Fruit fly (Drosophila melanogaster): ENCODE results near the gene Syx13.

Syx13 gene

dm6 chr3L:13011511-13011910 lies 32.7 kb upstream of the Syx13 start, which contains the start of gene Cul6:
Cul6 (minus strand) TSS chr3L:13011685.
- TF ChIP-seq sv (GFP tag; optimal IDR thresholded peaks at IDR 0.05) (no peak), ey (GFP tag; optimal IDR thresholded peaks at IDR 0.05) (no peak), Mio (GFP tag; optimal IDR thresholded peaks at IDR 0.05) (no peak), OdsH (GFP tag; optimal IDR thresholded peaks at IDR 0.05) (no peak), Rel (GFP tag; optimal IDR thresholded peaks at IDR 0.05) (no peak), Rel (tag; optimal IDR thresholded peaks at IDR 0.05) (peak; percentile 87), brk (GFP tag; optimal IDR thresholded peaks at IDR 0.05) (peak; percentile 6), h (GFP tag; optimal IDR thresholded peaks at IDR 0.05) (no peak), GATAd (GFP tag; optimal IDR thresholded peaks at IDR 0.05) (no peak), dsf (GFP tag; optimal IDR thresholded peaks at IDR 0.05; ENCODE audit: borderline replicate concordance) (no peak), Myc (optimal IDR thresholded peaks at IDR 0.05) (no peak), Hr83 (GFP tag; optimal IDR thresholded peaks at IDR 0.05; ENCODE audit: poor library complexity, severe bottlenecking) (no peak), Vsx2 (GFP tag; optimal IDR thresholded peaks at IDR 0.05; ENCODE audit: partially characterized antibody) (no peak), Hnf4 (GFP tag; optimal IDR thresholded peaks at IDR 0.05) (peak; percentile 18), Dfd (GFP tag; optimal IDR thresholded peaks at IDR 0.05) (no peak), Sp1 (GFP tag; optimal IDR thresholded peaks at IDR 0.05) (no peak), psq (GFP tag; optimal IDR thresholded peaks at IDR 0.05) (no peak), dl (GFP tag; optimal IDR thresholded peaks at IDR 0.05; ENCODE audit: insufficient read depth in 1 of 2, partially characterized antibody in 2 of 2) (no peak), CG9705 (GFP tag; optimal IDR thresholded peaks at IDR 0.05) (no peak), sage (GFP tag; optimal IDR thresholded peaks at IDR 0.05) (no peak), CrebA (GFP tag; optimal IDR thresholded peaks at IDR 0.05; ENCODE audit: borderline replicate concordance) (no peak), tai (GFP tag; optimal IDR thresholded peaks at IDR 0.05) (peak; percentile 53), N (GFP tag; optimal IDR thresholded peaks at IDR 0.05) (no peak), Dif (GFP tag; optimal IDR thresholded peaks at IDR 0.05; ENCODE audit: partially characterized antibody) (no peak), rgr (GFP tag; optimal IDR thresholded peaks at IDR 0.05) (peak; percentile 1), usp (GFP tag; optimal IDR thresholded peaks at IDR 0.05) (no peak), Hr78 (GFP tag; optimal IDR thresholded peaks at IDR 0.05) (no peak), br (GFP tag; optimal IDR thresholded peaks at IDR 0.05) (no peak), woc (GFP tag; optimal IDR thresholded peaks at IDR 0.05) (no peak), HLH106 (tag; optimal IDR thresholded peaks at IDR 0.05) (no peak), foxo (GFP tag; optimal IDR thresholded peaks at IDR 0.05) (peak in 1 of 2 experiments; percentile 26), Abd-B (GFP tag; optimal IDR thresholded peaks at IDR 0.05) (no peak), dmrt93B (GFP tag; optimal IDR thresholded peaks at IDR 0.05) (no peak), fru (GFP tag; optimal IDR thresholded peaks at IDR 0.05) (peak; percentile 5)

- TF ChIP-seq ey (GFP tag; optimal IDR thresholded peaks at IDR 0.05) (no peak), Rel (GFP tag; optimal IDR thresholded peaks at IDR 0.05) (no peak), Rel (tag; optimal IDR thresholded peaks at IDR 0.05) (peak; percentile 90)
Observed at dm6 chr3L:13014693-13015092, 29.5 kb upstream of the Syx13 start.

DNA sequence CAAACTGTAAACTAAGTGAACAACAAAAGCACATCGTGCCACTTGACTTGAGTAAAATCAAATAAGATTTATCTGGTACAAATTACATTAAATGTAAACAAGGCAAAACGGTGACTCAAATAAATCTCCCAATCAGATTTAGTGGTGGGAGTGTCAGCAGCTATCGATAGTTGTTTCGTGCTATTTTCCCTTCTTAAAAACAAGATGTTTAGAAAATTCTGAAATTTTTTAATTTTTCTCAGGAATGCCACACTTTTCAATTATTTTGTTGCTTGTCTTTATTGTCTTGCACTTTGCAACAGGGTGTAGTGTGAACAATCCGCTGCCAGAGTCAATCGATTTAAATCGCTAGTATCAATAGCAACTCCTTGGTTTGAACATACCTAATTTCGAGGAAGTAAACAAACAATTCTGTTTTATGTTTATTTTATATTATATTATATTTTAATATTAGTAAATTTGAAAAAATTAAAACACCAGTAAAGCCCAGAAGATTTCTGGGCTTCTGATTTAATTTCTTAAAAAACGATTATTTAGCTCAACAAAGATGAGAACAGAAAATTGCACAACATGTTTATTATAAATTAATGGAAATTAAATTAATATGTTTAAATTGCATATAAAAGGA lies 28.9 kb upstream of the Syx13 start, which contains the start of gene MICAL-like:
TSS of gene MICAL-like (minus strand) at position 138 of the 628 bp plus-strand sequence.
- TF ChIP-seq CG32264 (GFP tag; optimal IDR thresholded peaks at IDR 0.05) (no peak), Hnf4 (GFP tag; optimal IDR thresholded peaks at IDR 0.05) (peak; percentile 61), Hr83 (GFP tag; optimal IDR thresholded peaks at IDR 0.05; ENCODE audit: poor library complexity, severe bottlenecking) (peak; percentile 35), HLH106 (tag; optimal IDR thresholded peaks at IDR 0.05) (peak; percentile 27), tai (GFP tag; optimal IDR thresholded peaks at IDR 0.05) (peak; percentile 74), Abd-B (GFP tag; optimal IDR thresholded peaks at IDR 0.05) (no peak), lola (GFP tag; optimal IDR thresholded peaks at IDR 0.05) (no peak), Jra (GFP tag; optimal IDR thresholded peaks at IDR 0.05) (peak; percentile 75), rgr (GFP tag; optimal IDR thresholded peaks at IDR 0.05) (peak; percentile 56), Sp1 (GFP tag; optimal IDR thresholded peaks at IDR 0.05) (no peak), Rel (GFP tag; optimal IDR thresholded peaks at IDR 0.05) (no peak), Rel (tag; optimal IDR thresholded peaks at IDR 0.05) (no peak), brk (GFP tag; optimal IDR thresholded peaks at IDR 0.05) (peak; percentile 59), woc (GFP tag; optimal IDR thresholded peaks at IDR 0.05) (peak; percentile 19), fru (GFP tag; optimal IDR thresholded peaks at IDR 0.05) (no peak), sv (GFP tag; optimal IDR thresholded peaks at IDR 0.05) (no peak), dmrt93B (GFP tag; optimal IDR thresholded peaks at IDR 0.05) (no peak), psq (GFP tag; optimal IDR thresholded peaks at IDR 0.05) (peak; percentile 33), ey (GFP tag; optimal IDR thresholded peaks at IDR 0.05) (peak; percentile 8), GATAd (GFP tag; optimal IDR thresholded peaks at IDR 0.05) (peak; percentile 8), Hr78 (GFP tag; optimal IDR thresholded peaks at IDR 0.05) (no peak), foxo (GFP tag; optimal IDR thresholded peaks at IDR 0.05) (no peak), br (GFP tag; optimal IDR thresholded peaks at IDR 0.05) (no peak), Mio (GFP tag; optimal IDR thresholded peaks at IDR 0.05) (no peak), CrebA (GFP tag; optimal IDR thresholded peaks at IDR 0.05; ENCODE audit: borderline replicate concordance) (no peak)
